Fruit fly (Drosophila melanogaster): Measurements from ENCODE around the gene Sry-delta.

The Sry-delta gene

DNA sequence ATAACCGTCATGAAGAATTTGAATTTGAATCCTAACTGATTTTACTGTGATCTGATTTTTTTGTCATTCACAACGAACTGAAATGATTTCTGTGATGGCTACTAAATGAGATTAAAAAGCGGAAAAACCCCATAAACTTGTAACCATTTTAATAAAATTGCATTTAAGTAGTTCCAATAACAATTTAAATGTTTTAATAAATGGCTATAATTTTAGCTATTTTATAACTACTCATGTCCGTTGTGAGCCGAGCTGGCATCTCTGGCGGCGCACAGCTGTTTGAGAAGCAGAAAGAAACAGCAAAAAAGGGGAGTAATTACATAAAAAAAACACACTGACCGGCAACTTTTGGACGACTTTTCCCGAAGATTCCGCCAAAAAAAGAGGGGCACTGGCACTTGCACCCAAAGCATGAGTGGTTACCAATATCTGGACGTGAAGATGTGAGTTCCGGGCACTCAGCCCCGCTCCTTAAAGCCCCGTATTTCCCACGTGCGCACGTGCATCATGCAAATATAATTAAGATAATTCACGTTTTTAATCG, 13.5 kb downstream of the Sry-delta start, which contains the start of the genes CG7950 and Rpp14a (continued):
- peak; percentile 75 for TF ChIP-seq chm (GFP tag; IDR thresholded peaks at IDR 0.05)
- TF ChIP-seq jigr1 (GFP tag; IDR thresholded peaks at IDR 0.05) = no peak
- peak; percentile 86 for TF ChIP-seq CG13424 (tag; optimal IDR thresholded peaks at IDR 0.05)
- TF ChIP-seq gro (GFP tag; optimal IDR thresholded peaks at IDR 0.05) = peak; percentile 82
- TF ChIP-seq NfI (GFP tag; optimal IDR thresholded peaks at IDR 0.05) = peak; percentile 79
- TF ChIP-seq Jarid2 (GFP tag; optimal IDR thresholded peaks at IDR 0.05) = no peak
- TF ChIP-seq CG15479 (GFP tag; optimal IDR thresholded peaks at IDR 0.05) = no peak
- TF ChIP-seq Tbp (GFP tag; optimal IDR thresholded peaks at IDR 0.05) = no peak
- TF ChIP-seq CG11456 (GFP tag; IDR thresholded peaks at IDR 0.05) = peak; percentile 73; the same call in 2 of the 3 replicates
- peak; percentile 77; the same call in 2 of the 3 replicates for TF ChIP-seq so (GFP tag; IDR thresholded peaks at IDR 0.05)
- peak; percentile 44 for TF ChIP-seq CG7556 (GFP tag; optimal IDR thresholded peaks at IDR 0.05)
- TF ChIP-seq Xrp1 (GFP tag; IDR thresholded peaks at IDR 0.05) = peak; percentile 86
- TF ChIP-seq CG15696 (tag; optimal IDR thresholded peaks at IDR 0.05) = peak; percentile 74
- TF ChIP-seq CG13775 (GFP tag; optimal IDR thresholded peaks at IDR 0.05) = peak; percentile 75
- TF ChIP-seq ab (GFP tag; optimal IDR thresholded peaks at IDR 0.05) = no peak
- TF ChIP-seq nau (GFP tag; optimal IDR thresholded peaks at IDR 0.05) = peak; percentile 36
- no peak for TF ChIP-seq fd64A (GFP tag; optimal IDR thresholded peaks at IDR 0.05)
- TF ChIP-seq gfzf (GFP tag; optimal IDR thresholded peaks at IDR 0.05) = no peak
- no peak for TF ChIP-seq Hey (tag; optimal IDR thresholded peaks at IDR 0.05)
- TF ChIP-seq CG8478 (optimal IDR thresholded peaks at IDR 0.05) = no peak
- peak; percentile 49 for TF ChIP-seq NK7.1 (GFP tag; optimal IDR thresholded peaks at IDR 0.05)
- peak; percentile 62 for TF ChIP-seq ERR (GFP tag; optimal IDR thresholded peaks at IDR 0.05)
- peak; percentile 64 for TF ChIP-seq Ada2b (GFP tag; IDR thresholded peaks at IDR 0.05)
- peak; percentile 31 for TF ChIP-seq CG13123 (GFP tag; optimal IDR thresholded peaks at IDR 0.05)
- peak in 1 of 2 experiments; percentile 2 for TF ChIP-seq insv (GFP tag; optimal IDR thresholded peaks at IDR 0.05)
- peak; percentile 39 for TF ChIP-seq CG2875 (GFP tag; optimal IDR thresholded peaks at IDR 0.05)
- TF ChIP-seq en (GFP tag; optimal IDR thresholded peaks at IDR 0.05) = peak; percentile 29
- peak; percentile 91 for TF ChIP-seq slbo (GFP tag; IDR thresholded peaks at IDR 0.05)
- no peak for TF ChIP-seq CG15073 (GFP tag; optimal IDR thresholded peaks at IDR 0.05)
- TF ChIP-seq unpg (GFP tag; optimal IDR thresholded peaks at IDR 0.05) = peak; percentile 84
- 0 out of 3 replicates have a peak, but pooled peaks have one; percentile 12 for TF ChIP-seq CG3726 (GFP tag; IDR thresholded peaks at IDR 0.05)
- peak; percentile 69 for TF ChIP-seq fd3F (GFP tag; optimal IDR thresholded peaks at IDR 0.05)
- TF ChIP-seq Dbx (GFP tag; IDR thresholded peaks at IDR 0.05) = peak; percentile 87
- peak; percentile 69 for TF ChIP-seq CG17359 (tag; optimal IDR thresholded peaks at IDR 0.05)
- TF ChIP-seq CHES-1-like (GFP tag; optimal IDR thresholded peaks at IDR 0.05) = peak; percentile 83
- no peak for TF ChIP-seq CG7928 (GFP tag; optimal IDR thresholded peaks at IDR 0.05)
- peak; percentile 82 for TF ChIP-seq Aef1 (GFP tag; IDR thresholded peaks at IDR 0.05)
- peak; percentile 46 for TF ChIP-seq CG30020 (tag; optimal IDR thresholded peaks at IDR 0.05)
- TF ChIP-seq Nf-YB (GFP tag; optimal IDR thresholded peaks at IDR 0.05) = peak; percentile 59
- peak; percentile 55 for TF ChIP-seq CG4730 (GFP tag; IDR thresholded peaks at IDR 0.05)
- peak; percentile 73 for TF ChIP-seq CG18599 (GFP tag; optimal IDR thresholded peaks at IDR 0.05)
- TF ChIP-seq CG9932 (GFP tag; IDR thresholded peaks at IDR 0.05) = peak; percentile 93
- no peak for TF ChIP-seq Sox100B (GFP tag; optimal IDR thresholded peaks at IDR 0.05)
- peak; percentile 62 for TF ChIP-seq kni (GFP tag; optimal IDR thresholded peaks at IDR 0.05)
- no peak for TF ChIP-seq CG6175 (GFP tag; IDR thresholded peaks at IDR 0.05)
- peak; percentile 71 for TF ChIP-seq Bdp1 (GFP tag; optimal IDR thresholded peaks at IDR 0.05)
- TF ChIP-seq CG18262 (tag; optimal IDR thresholded peaks at IDR 0.05) = peak; percentile 63
- peak; percentile 73 for TF ChIP-seq CG1792 (GFP tag; optimal IDR thresholded peaks at IDR 0.05)
- TF ChIP-seq CG2202 (tag; optimal IDR thresholded peaks at IDR 0.05) = peak; percentile 55
- TF ChIP-seq Pdp1 (GFP tag; optimal IDR thresholded peaks at IDR 0.05) = peak; percentile 83 to 97
- peak; percentile 85 for TF ChIP-seq az2 (GFP tag; optimal IDR thresholded peaks at IDR 0.05)
